Fruit fly (Drosophila melanogaster) whole organism, adult: ENCODE measurements around the gene ATPsynCF6L.

Experiments used
- CG11617 ChIP-seq: fragments of 200-800 bp; sonication (Bioruptor generic); optimal IDR thresholded peaks from 2 replicates; lab custom pipeline; 2017; ENCODE audit warnings: mild to moderate bottlenecking, missing biosample characterization, missing genetic modification reagents, missing genetic modification characterization
- CG12768 ChIP-seq: fragments of 200-800 bp; sonication (Bioruptor generic); optimal IDR thresholded peaks from 2 replicates; lab custom pipeline; 2017; ENCODE audit warnings: missing biosample characterization, missing genetic modification characterization, mild to moderate bottlenecking, moderate library complexity, missing genetic modification reagents
- CG14711 ChIP-seq: fragments of 200-800 bp; sonication (Bioruptor generic); optimal IDR thresholded peaks from 2 replicates; lab custom pipeline; 2018; ENCODE audit warnings: missing biosample characterization, mild to moderate bottlenecking, missing genetic modification characterization, moderate library complexity
- CG1620 ChIP-seq: fragments of 200-800 bp; sonication (Bioruptor generic); optimal IDR thresholded peaks from 2 replicates; lab custom pipeline; 2016; ENCODE audit warnings: missing biosample characterization, missing genetic modification characterization
- CG33017 ChIP-seq: fragments of 200-800 bp; sonication (Bioruptor generic); optimal IDR thresholded peaks from 2 replicates; lab custom pipeline; 2018; ENCODE audit warnings: missing biosample characterization, mild to moderate bottlenecking, missing genetic modification characterization, moderate library complexity
- CG5204 ChIP-seq: fragments of 200-800 bp; sonication (Bioruptor generic); optimal IDR thresholded peaks from 2 replicates; lab custom pipeline; 2016; ENCODE audit warnings: missing biosample characterization, missing genetic modification characterization
- CG7045 ChIP-seq: fragments of 200-800 bp; sonication (Bioruptor generic); optimal IDR thresholded peaks from 2 replicates; lab custom pipeline; 2017; ENCODE audit warnings: missing biosample characterization, mild to moderate bottlenecking, missing genetic modification characterization
- CG7101 ChIP-seq: fragments of 200-800 bp; sonication (Bioruptor generic); optimal IDR thresholded peaks from 2 replicates; lab custom pipeline; 2018; ENCODE audit warnings: missing biosample characterization, mild to moderate bottlenecking, missing genetic modification characterization, moderate library complexity
- Clk ChIP-seq: fragments of 200-800 bp; sonication (Bioruptor generic); optimal IDR thresholded peaks from 2 replicates; lab custom pipeline; 2017; ENCODE audit warnings: missing biosample characterization, missing genetic modification characterization
- Crg-1 ChIP-seq: fragments of 200-800 bp; sonication (Bioruptor generic); optimal IDR thresholded peaks from 2 replicates; lab custom pipeline; 2016; ENCODE audit warnings: missing biosample characterization, missing genetic modification characterization
- Hr96 ChIP-seq: fragments of 200-800 bp; sonication (Bioruptor generic); optimal IDR thresholded peaks from 2 replicates; lab custom pipeline; 2016; ENCODE audit warnings: missing biosample characterization, missing genetic modification characterization
- Mnt ChIP-seq: fragments of 200-800 bp; sonication (Bioruptor generic); optimal IDR thresholded peaks from 2 replicates; lab custom pipeline; 2016; ENCODE audit warnings: missing biosample characterization, mild to moderate bottlenecking, missing genetic modification characterization
- bab1 ChIP-seq: fragments of 200-800 bp; sonication (Bioruptor generic); optimal IDR thresholded peaks from 3 replicates; lab custom pipeline; 2019; ENCODE audit warnings: missing biosample characterization, mild to moderate bottlenecking, missing genetic modification characterization, moderate library complexity
- cic ChIP-seq: fragments of 200-800 bp; sonication (Bioruptor generic); optimal IDR thresholded peaks from 2 replicates; lab custom pipeline; 2017; ENCODE audit warnings: missing biosample characterization, mild to moderate bottlenecking, missing genetic modification characterization, moderate library complexity
- cnc ChIP-seq, 2 experiments: fragments of >200 bp; optimal IDR thresholded peaks; 2 replicates each; lab custom pipeline; 2017
- kay ChIP-seq: fragments of 200-800 bp; sonication (Bioruptor generic); peaks from one replicate; lab custom pipeline; 2016; ENCODE audit warnings: missing biosample characterization, missing genetic modification characterization, borderline replicate concordance
- ovo ChIP-seq: fragments of 200-800 bp; sonication (Bioruptor generic); optimal IDR thresholded peaks from 2 replicates; lab custom pipeline; 2016; ENCODE audit warnings: missing biosample characterization, missing genetic modification characterization
- pad ChIP-seq: fragments of 200-800 bp; sonication (Bioruptor generic); optimal IDR thresholded peaks from 3 replicates; lab custom pipeline; 2017; ENCODE audit warnings: missing biosample characterization, missing genetic modification characterization, mild to moderate bottlenecking, moderate library complexity, missing genetic modification reagents
- tj ChIP-seq: fragments of 200-800 bp; sonication (Bioruptor generic); optimal IDR thresholded peaks from 3 replicates; lab custom pipeline; 2017; ENCODE audit warnings: missing biosample characterization, mild to moderate bottlenecking, missing genetic modification characterization, moderate library complexity
- toe ChIP-seq: fragments of 200-800 bp; sonication (Bioruptor generic); optimal IDR thresholded peaks from 2 replicates; lab custom pipeline; 2016; ENCODE audit warnings: missing biosample characterization, missing genetic modification characterization

The ATPsynCF6L gene

dm6 chr3L:5012033-5012432 is at the start of gene ATPsynCF6L:
ATPsynCF6L (minus strand) TSS chr3L:5012133.
- no peak for TF ChIP-seq Mnt
- no peak for TF ChIP-seq pad (GFP tag; lab: Kevin White, UChicago)
- no peak for TF ChIP-seq CG11617 (GFP tag; lab: Kevin White, UChicago)
- TF ChIP-seq cnc (optimal IDR thresholded peaks at IDR 0.05; lab: Kevin White, UChicago), result no peak

DNA sequence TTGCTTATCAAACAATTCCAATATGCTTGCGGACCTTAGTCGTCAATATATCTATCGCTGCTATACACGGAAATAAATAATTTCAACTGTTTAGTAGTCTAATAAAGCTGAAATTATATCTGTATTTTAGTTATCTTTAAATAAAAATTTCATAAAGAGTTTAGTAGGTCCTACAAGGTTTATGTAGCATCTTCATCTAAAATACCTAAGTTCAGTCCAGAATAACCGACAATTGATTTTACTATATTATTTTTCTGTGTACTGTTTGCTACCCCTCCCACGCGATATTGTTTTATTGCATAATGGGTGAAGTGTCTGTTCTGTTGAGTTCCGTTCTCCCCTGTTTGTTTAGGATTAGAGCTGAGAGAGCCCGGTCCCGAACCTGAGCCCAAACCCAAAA is 5.6 kb upstream of the ATPsynCF6L start:
- TF ChIP-seq CG7045 (GFP tag; lab: Kevin White, UChicago) (no peak), toe (GFP tag; lab: Kevin White, UChicago) (no peak), CG14711 (no peak)

DNA sequence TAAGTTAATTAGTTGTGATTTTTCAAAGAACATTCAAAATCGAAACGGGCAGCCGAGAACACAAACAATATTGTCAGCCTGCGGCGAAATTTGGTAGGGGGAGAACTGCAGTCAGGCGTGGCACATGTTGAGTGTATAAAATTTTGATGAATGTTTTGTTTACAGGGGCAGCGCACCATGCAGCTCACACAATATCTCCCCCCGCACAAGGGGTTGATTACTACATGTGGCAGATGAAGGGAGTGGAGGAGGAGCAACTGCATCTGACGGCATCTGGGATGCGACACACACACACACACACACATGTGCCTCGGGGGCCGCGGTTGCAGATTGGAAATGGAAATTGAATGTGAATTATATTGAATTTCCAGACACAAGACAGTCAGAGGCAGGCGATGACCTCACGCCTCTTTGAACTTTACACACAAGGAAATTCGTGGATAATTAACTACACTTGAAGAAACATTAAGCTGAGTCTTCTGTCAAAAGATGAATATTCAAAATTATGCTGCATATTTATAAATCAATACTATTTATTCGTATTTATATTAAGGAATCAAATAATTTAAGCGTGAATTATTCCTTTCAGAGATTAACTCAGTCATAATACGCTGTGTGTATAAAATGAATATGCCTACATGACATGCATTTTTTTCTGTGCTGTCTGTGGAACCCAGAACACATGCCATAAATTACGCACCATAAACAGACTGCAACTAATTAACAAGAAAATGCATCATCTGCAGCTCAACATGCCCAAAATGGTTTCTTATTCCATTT is 12.3 kb downstream of the ATPsynCF6L start:
- TF ChIP-seq kay (GFP tag; lab: Kevin White, UChicago) (no peak), ovo (GFP tag; lab: Kevin White, UChicago) (no peak), Crg-1 (GFP tag; lab: Kevin White, UChicago) (no peak), CG7045 (GFP tag; lab: Kevin White, UChicago) (no peak)

- TF ChIP-seq CG5204 (GFP tag; lab: Kevin White, UChicago) (no peak), bab1 (GFP tag; lab: Kevin White, UChicago) (no peak), CG14711 (no peak), ovo (GFP tag; lab: Kevin White, UChicago) (no peak), CG33017 (tag; lab: Kevin White, UChicago) (no peak), toe (GFP tag; lab: Kevin White, UChicago) (no peak), Clk (GFP tag; lab: Kevin White, UChicago) (no peak), CG12768 (no peak), cic (GFP tag; lab: Kevin White, UChicago) (no peak), kay (GFP tag; lab: Kevin White, UChicago) (no peak), CG1620 (GFP tag; lab: Kevin White, UChicago) (no peak), Mnt (no peak), pad (GFP tag; lab: Kevin White, UChicago) (no peak)
These were observed 15.2 kb downstream of the ATPsynCF6L start, which contains the start of gene t-Grip128 for dm6 chr3L:4996777-4997176. t-Grip128 (minus strand) TSS chr3L:4996877.

DNA sequence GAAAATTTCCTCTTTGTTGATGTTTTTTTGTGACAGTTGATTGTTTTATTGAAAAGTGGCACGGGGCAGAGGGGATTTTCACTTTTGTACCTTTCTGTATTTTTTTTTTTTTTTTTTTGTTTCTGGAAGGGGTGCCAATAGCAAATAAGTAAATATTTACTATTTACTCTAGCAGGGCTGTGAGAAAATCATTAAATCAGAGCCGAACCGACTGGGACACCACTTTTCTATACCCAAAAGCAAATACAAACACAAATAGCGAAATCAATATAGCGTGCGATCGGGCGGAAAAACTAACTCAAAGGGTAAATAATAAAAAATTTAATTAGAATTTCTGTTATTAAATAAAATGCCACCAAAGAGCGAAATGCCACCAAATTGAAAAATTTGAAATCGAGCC is 19.8 kb downstream of the ATPsynCF6L start:
- TF ChIP-seq CG14711, result no peak
- no peak for TF ChIP-seq CG11617 (GFP tag; lab: Kevin White, UChicago)
- no peak for TF ChIP-seq CG7101 (tag; lab: Kevin White, UChicago)
- no peak for TF ChIP-seq CG12768
- no peak for TF ChIP-seq ovo (GFP tag; lab: Kevin White, UChicago)
- no peak for TF ChIP-seq Mnt
- no peak for TF ChIP-seq Crg-1 (GFP tag; lab: Kevin White, UChicago)

DNA sequence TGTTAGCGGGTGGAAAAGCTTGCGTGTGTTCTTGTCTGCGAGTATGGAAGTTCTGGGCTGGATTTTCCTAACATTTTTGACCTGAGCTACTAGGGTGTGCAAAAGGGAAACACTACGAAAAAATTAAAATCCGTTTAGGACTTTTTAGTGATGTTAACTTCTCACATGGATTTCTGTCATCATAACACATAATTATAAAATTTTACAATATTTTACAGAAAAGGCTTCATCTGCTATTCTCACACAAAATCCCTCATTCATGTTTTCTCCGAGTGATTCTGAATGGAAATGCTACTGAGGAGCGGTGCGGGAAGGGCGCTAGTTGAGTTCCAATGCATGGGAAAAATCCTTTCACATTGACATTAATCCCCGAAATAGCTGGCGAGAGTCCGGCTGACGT is 31.3 kb downstream of the ATPsynCF6L start, which contains the start of gene CG17030:
Gene CG17030, minus strand, starts transcription at position 101 of the 400 bp plus-strand sequence.
- TF ChIP-seq ovo (GFP tag; lab: Kevin White, UChicago) (no peak), Crg-1 (GFP tag; lab: Kevin White, UChicago) (no peak), kay (GFP tag; lab: Kevin White, UChicago) (no peak), cnc (optimal IDR thresholded peaks at IDR 0.05; lab: Kevin White, UChicago) (no peak), CG7045 (GFP tag; lab: Kevin White, UChicago) (no peak), Hr96 (GFP tag; lab: Kevin White, UChicago) (no peak), CG12768 (no peak), Mnt (no peak), CG11617 (GFP tag; lab: Kevin White, UChicago) (no peak), CG14711 (no peak), pad (GFP tag; lab: Kevin White, UChicago) (no peak), CG7101 (tag; lab: Kevin White, UChicago) (no peak), CG33017 (tag; lab: Kevin White, UChicago) (no peak), CG5204 (GFP tag; lab: Kevin White, UChicago) (no peak), Clk (GFP tag; lab: Kevin White, UChicago) (no peak), CG1620 (GFP tag; lab: Kevin White, UChicago) (no peak), cic (GFP tag; lab: Kevin White, UChicago) (no peak), toe (GFP tag; lab: Kevin White, UChicago) (no peak), bab1 (GFP tag; lab: Kevin White, UChicago) (no peak), tj (no peak)

- TF ChIP-seq cnc (optimal IDR thresholded peaks at IDR 0.05; lab: Kevin White, UChicago) (no peak), Mnt (no peak), bab1 (GFP tag; lab: Kevin White, UChicago) (no peak), CG12768 (no peak), CG1620 (GFP tag; lab: Kevin White, UChicago) (no peak), tj (no peak), CG5204 (GFP tag; lab: Kevin White, UChicago) (no peak), pad (GFP tag; lab: Kevin White, UChicago) (no peak), kay (GFP tag; lab: Kevin White, UChicago) (no peak), CG7045 (GFP tag; lab: Kevin White, UChicago) (no peak), CG14711 (no peak), Clk (GFP tag; lab: Kevin White, UChicago) (no peak), Crg-1 (GFP tag; lab: Kevin White, UChicago) (no peak), Hr96 (GFP tag; lab: Kevin White, UChicago) (no peak), ovo (GFP tag; lab: Kevin White, UChicago) (no peak), CG33017 (tag; lab: Kevin White, UChicago) (no peak), CG11617 (GFP tag; lab: Kevin White, UChicago) (no peak)
These were observed 33.0 kb downstream of the ATPsynCF6L start for dm6 chr3L:4978945-4979344.
